Fruit fly (Drosophila melanogaster): Measurements from ENCODE around the gene CG12268.

CG12268 gene

DNA sequence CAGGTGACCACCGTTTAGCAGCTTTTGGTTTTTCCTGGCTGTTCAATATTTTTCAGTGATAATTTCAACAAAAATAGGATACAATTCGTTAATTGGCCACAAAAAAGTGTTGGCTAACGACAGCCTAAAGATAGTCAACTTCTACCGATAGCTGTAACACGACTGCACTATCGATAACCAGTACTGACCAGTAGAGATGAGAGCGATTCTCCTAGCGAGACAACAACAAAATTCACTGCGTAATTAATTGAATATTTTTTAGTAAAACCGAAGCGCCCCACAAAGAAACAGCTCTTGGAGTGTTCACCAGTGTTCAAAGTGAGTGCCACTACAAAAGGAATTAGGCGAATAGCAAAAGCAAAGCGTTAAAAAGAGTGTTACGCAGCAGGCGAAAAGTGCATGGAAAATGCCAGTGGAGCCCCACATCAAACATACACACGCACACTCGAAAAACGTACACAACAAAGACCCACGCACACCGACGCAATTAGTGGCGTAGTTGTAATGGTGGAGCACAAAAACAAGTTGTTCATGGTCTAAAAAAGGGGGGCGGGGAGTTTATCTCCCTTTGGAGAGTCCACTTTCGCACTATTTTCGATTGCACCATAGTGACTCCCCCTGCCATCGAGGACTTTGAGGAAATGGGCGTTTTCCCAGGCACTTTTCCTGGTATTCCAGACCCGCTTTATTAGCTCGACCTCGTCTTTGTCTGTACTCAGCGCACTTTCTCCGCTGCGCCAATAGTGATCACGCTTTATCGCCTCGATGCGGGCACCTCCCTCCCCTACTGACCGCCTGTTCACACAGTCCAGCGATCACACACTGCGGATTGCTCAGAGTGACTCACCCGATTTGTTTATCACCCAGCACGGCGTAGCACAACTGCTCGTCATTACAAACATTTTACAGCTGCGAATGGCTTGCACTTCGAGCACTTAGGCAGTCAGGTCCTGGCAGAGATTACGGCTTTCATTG is 44.9 kb upstream of the CG12268 start, which contains the start of the genes Epp and Rab7 (continued):
- TF ChIP-seq CG2129 (GFP tag; IDR thresholded peaks at IDR 0.05; ENCODE audit: partially characterized antibody) (peak; percentile 64), Ssrp (tag; optimal IDR thresholded peaks at IDR 0.05) (no peak), CG15479 (GFP tag; optimal IDR thresholded peaks at IDR 0.05) (no peak), bbx (GFP tag; IDR thresholded peaks at IDR 0.05; ENCODE audit: partially characterized antibody) (peak; percentile 95), ato (GFP tag; IDR thresholded peaks at IDR 0.05; ENCODE audit: partially characterized antibody) (peak; percentile 87), exex (tag; optimal IDR thresholded peaks at IDR 0.05) (peak; percentile 78), Sin3A (optimal IDR thresholded peaks at IDR 0.05) (peak; percentile 80), sob (GFP tag; IDR thresholded peaks at IDR 0.05) (peak; percentile 82), H2.0 (GFP tag; IDR thresholded peaks at IDR 0.05) (no peak), CG17912 (GFP tag; optimal IDR thresholded peaks at IDR 0.05) (peak; percentile 22), CG33213 (GFP tag; optimal IDR thresholded peaks at IDR 0.05) (peak; percentile 51), tx (GFP tag; optimal IDR thresholded peaks at IDR 0.05) (peak; percentile 55), Dek (tag; optimal IDR thresholded peaks at IDR 0.05) (no peak), crol (GFP tag; IDR thresholded peaks at IDR 0.05) (peak; percentile 66), Hey (tag; optimal IDR thresholded peaks at IDR 0.05) (no peak), CG18619 (GFP tag; optimal IDR thresholded peaks at IDR 0.05) (no peak), chinmo (GFP tag; IDR thresholded peaks at IDR 0.05; ENCODE audit: partially characterized antibody) (peak; percentile 96), CG17361 (GFP tag; IDR thresholded peaks at IDR 0.05) (peak; percentile 50; the same call in 2 of the 3 replicates), CG10147 (GFP tag; optimal IDR thresholded peaks at IDR 0.05) (peak; percentile 5), Ravus (GFP tag; IDR thresholded peaks at IDR 0.05) (no peak), fd102C (GFP tag; optimal IDR thresholded peaks at IDR 0.05) (no peak), Fer2 (tag; optimal IDR thresholded peaks at IDR 0.05) (peak; percentile 23), NC2β (GFP tag; optimal IDR thresholded peaks at IDR 0.05) (peak; percentile 43), tap (tag; optimal IDR thresholded peaks at IDR 0.05) (no peak), Xrp1 (GFP tag; IDR thresholded peaks at IDR 0.05) (0 out of 2 replicates have a peak, but pooled peaks have one; percentile 24), gfzf (GFP tag; optimal IDR thresholded peaks at IDR 0.05) (peak; percentile 20), pho (GFP tag; optimal IDR thresholded peaks at IDR 0.05) (peak; percentile 66), oc (tag; optimal IDR thresholded peaks at IDR 0.05) (no peak), Dref (GFP tag; IDR thresholded peaks at IDR 0.05) (peak; percentile 92), CG10462 (GFP tag; optimal IDR thresholded peaks at IDR 0.05) (no peak), CG17612 (GFP tag; IDR thresholded peaks at IDR 0.05) (no peak), CG7745 (tag; optimal IDR thresholded peaks at IDR 0.05) (no peak), fd3F (GFP tag; optimal IDR thresholded peaks at IDR 0.05) (no peak), CG9609 (GFP tag; optimal IDR thresholded peaks at IDR 0.05) (peak; percentile 55), CG10979 (tag; optimal IDR thresholded peaks at IDR 0.05) (peak; percentile 19), Lhr (GFP tag; optimal IDR thresholded peaks at IDR 0.05) (peak; percentile 2), CG18011 (GFP tag; optimal IDR thresholded peaks at IDR 0.05) (no peak), sug (tag; optimal IDR thresholded peaks at IDR 0.05) (peak; percentile 54), grn (GFP tag; optimal IDR thresholded peaks at IDR 0.05) (peak; percentile 9), Hand (GFP tag; optimal IDR thresholded peaks at IDR 0.05) (no peak), knrl (GFP tag; IDR thresholded peaks at IDR 0.05; ENCODE audit: partially characterized antibody) (peak; percentile 91), prd (optimal IDR thresholded peaks at IDR 0.05) (no peak), prd (GFP tag; IDR thresholded peaks at IDR 0.05) (peak; percentile 43; the same call in 2 of the 3 replicates), ind (GFP tag; optimal IDR thresholded peaks at IDR 0.05) (peak; percentile 8), CG32772 (GFP tag; IDR thresholded peaks at IDR 0.05) (no peak), CG1024 (GFP tag; IDR thresholded peaks at IDR 0.05) (no peak), jumu (GFP tag; optimal IDR thresholded peaks at IDR 0.05) (peak; percentile 54), Gug (GFP tag; IDR thresholded peaks at IDR 0.05) (no peak; the same call in 3 of the 4 replicates)

Measured in whole organism, embryonic.